Worm (Caenorhabditis elegans) whole organism, L2 larva: ENCODE measurements around the gene cee-1.

Experiments used
- alr-1 ChIP-seq: fragments of 150-350 bp; optimal IDR thresholded peaks from 2 replicates; lab custom pipeline; 2014; ENCODE audit warnings: missing biosample characterization, missing genetic modification characterization
- lsy-2 ChIP-seq, 2 experiments: fragments of 150-350 bp in 1 of 2; sonication (generic microtip) in 1 of 2; optimal IDR thresholded peaks; 2 replicates each; lab custom pipeline; 2014 to 2017; ENCODE audit warnings: missing biosample characterization in 2 of 2, missing genetic modification characterization in 2 of 2
- unc-39 ChIP-seq: fragments of 150-350 bp; optimal IDR thresholded peaks from 2 replicates; lab custom pipeline; 2014; ENCODE audit warnings: missing biosample characterization, missing genetic modification characterization

DNA sequence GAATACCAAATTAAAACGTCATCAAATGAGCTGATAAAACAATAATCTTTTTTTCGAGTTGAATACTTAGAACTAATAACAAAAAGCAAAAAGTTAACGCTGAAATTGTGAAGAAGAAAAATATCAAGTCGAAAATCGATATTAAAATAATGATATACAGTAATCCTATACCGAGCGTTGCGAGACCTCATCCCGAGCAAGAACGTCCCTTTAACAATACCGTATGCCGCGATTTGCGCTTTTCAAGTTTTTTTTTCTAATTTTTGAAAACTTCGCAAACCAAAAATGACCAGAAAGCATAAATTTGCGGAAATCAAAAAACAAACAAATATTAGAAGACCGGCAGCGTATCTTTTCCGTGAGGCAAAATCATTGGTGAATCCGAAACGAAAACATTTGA lies 21.5 kb upstream of the cee-1 start, which contains the start of gene F26F4.5:
- TF ChIP-seq lsy-2 (tag; optimal IDR thresholded peaks at IDR 0.05; lab: Kevin White, UChicago), result no peak
- no peak for TF ChIP-seq unc-39
- TF ChIP-seq alr-1 (tag; lab: Kevin White, UChicago), result no peak
